Worm (Caenorhabditis elegans) whole organism, L4/young adult: Measurements from ENCODE around the gene C25H3.16.

Experiments
- W03F9.2 ChIP-seq: fragments of 150-350 bp; optimal IDR thresholded peaks from 2 replicates; lab custom pipeline; 2014; ENCODE audit warnings: missing biosample characterization, missing genetic modification characterization
- dao-5 ChIP-seq: sonication (generic microtip); optimal IDR thresholded peaks from 2 replicates; lab custom pipeline; 2016; ENCODE audit warnings: missing genotype, missing genetic modification characterization, moderate library complexity, missing compliant biosample characterization
- him-1 ChIP-seq: sonication (generic microtip); optimal IDR thresholded peaks from 2 replicates; lab custom pipeline; 2016; ENCODE audit warnings: missing genotype, missing genetic modification reagents, missing genetic modification characterization, missing compliant biosample characterization

The C25H3.16 gene

DNA sequence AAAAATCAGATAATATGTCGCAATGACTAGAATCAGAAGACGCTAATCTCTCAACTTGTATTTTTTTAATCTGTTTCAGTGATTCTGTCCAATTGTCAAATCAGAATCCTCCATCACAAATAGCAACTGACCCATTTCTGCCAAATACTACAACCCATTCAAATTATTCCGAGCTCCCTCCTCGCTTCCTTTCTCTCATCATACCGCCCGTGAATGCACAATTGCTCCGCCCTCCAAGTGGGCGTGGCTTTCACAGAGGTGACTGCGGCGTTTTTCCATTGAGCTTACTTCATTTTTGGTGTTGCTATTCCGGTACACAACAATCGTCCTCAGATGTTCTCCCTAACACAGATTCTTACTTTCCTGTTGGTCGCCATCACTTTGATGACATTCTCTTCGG is 14.6 kb downstream of the C25H3.16 start, which contains the start of gene flp-27:
TSS of gene flp-27 (plus strand) at position 301 of the 400 bp plus-strand sequence.
- TF ChIP-seq W03F9.2 (no peak), him-1 (tag; lab: Kevin White, UChicago) (no peak), dao-5 (tag; lab: Kevin White, UChicago) (no peak)

DNA sequence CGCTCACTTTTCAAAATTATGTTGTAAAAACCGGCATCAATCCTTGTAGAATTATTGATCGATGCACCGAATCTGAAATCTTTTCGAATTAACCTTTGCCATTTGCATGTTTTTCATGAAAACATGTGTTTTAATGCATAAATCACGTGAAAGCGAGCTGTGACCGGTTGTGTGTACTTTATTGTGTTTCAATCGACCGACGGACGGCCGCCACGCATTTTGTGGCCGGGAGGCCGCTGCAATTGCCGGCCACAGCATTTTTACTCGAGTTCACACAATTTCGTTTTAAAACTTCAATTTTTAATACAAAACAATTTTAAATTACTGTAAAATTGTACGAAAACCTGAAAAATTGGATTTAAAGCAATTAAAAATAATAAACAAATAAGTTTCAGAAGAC is 22.9 kb downstream of the C25H3.16 start, which contains the start of gene C25H3.11:
TSS of gene C25H3.11 (minus strand) at position 82 of the 400 bp plus-strand sequence.
- TF ChIP-seq him-1 (tag; lab: Kevin White, UChicago) (no peak), dao-5 (tag; lab: Kevin White, UChicago) (no peak), W03F9.2 (no peak)

DNA sequence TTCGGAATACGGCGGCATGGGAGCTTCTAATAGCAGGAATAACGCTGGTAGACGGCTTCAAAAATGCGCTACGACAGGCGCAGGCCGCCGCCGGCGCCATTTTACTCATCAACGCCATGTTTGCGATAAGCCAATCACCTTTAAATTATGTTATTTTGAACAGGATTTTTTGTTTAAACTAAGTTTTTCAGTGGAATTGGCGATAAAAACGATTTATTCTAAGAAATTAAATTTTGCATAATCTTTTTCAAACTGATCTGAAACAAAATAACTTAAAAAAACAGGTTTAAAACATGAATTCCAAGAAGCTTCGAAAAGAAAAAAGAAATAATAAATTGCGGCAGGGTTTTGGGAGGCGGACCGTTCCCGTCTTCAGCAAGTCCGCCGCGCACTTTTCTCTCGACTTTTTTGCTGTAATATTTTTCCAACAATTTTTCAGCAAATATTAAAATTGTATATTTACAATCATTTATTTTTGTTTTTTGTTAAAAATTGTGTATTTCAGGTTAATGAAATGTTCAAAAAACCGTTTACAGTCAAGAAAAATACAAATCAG is 25.2 kb downstream of the C25H3.16 start, which contains the start of the genes ndub-5 and eif-2D:
TSS of gene ndub-5 (minus strand) at position 138 of the 556 bp plus-strand sequence.
TSS of gene eif-2D (plus strand) at position 506 of the 556 bp plus-strand sequence.
- TF ChIP-seq him-1 (tag; lab: Kevin White, UChicago) (no peak), W03F9.2 (no peak), dao-5 (tag; lab: Kevin White, UChicago) (no peak)

DNA sequence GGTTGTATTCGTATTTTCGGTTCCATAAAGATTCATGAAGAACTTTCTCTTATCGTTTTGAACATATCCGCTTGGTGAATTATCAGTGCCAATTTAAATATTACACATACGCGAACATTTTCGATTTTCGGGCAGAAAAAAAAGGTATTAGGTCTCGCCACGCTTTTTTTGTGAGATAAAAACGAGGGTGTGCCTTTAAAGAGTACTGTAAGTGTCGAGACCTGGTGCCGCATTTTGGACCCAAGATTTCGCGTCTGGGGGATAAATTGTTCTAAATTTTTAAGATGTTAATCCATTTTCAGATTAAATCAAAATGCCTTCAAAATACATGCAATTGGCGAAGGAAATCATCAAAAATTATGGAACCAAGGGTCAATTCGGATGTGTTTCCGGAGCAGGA is 27.8 kb downstream of the C25H3.16 start, which contains the start of gene C25H3.3:
TSS of gene C25H3.3 (plus strand) at position 301 of the 400 bp plus-strand sequence.
- TF ChIP-seq him-1 (tag; lab: Kevin White, UChicago) (no peak), dao-5 (tag; lab: Kevin White, UChicago) (no peak), W03F9.2 (no peak)

DNA sequence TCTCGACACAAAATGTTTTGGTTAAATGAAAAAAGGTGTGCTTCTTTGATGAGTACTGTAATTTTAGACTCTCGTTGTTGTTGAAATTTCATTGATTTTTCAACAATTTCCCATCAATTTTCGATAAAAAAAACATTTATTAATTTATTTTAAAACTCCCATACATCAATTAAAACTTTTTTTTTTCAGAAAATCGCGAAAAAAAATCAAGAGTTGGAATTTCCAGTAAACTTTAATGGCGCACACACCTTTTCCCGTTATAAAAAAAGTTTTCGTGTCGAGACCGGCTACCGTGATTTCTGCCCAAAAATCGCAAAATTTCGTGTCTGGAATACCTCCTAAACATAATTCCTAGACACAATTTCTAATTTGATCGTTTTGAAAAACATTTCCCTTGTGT is 28.7 kb downstream of the C25H3.16 start, which contains the start of gene C25H3.14:
TSS of gene C25H3.14 (plus strand) at position 301 of the 400 bp plus-strand sequence.
- TF ChIP-seq him-1 (tag; lab: Kevin White, UChicago) (no peak), W03F9.2 (no peak)

DNA sequence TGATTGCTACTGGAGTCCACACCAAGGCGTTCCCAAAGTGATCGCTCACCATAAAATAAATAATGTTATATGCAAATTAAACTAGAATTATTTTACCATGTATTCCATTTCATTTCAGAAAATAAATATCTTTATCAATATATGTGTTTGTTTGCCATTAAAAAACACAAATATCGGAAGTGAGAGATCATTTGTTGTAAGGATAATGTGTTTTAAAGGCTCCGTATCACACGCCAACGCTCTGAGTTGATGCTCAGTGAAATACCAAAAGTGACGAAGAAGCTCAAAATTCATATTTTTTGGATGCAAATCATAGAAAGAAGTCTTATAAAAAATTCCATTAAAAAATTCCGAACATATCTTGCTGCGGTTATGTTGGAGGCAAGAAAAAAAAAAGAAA is 30.1 kb downstream of the C25H3.16 start:
- TF ChIP-seq dao-5 (tag; lab: Kevin White, UChicago) (no peak), W03F9.2 (no peak), him-1 (tag; lab: Kevin White, UChicago) (no peak)

DNA sequence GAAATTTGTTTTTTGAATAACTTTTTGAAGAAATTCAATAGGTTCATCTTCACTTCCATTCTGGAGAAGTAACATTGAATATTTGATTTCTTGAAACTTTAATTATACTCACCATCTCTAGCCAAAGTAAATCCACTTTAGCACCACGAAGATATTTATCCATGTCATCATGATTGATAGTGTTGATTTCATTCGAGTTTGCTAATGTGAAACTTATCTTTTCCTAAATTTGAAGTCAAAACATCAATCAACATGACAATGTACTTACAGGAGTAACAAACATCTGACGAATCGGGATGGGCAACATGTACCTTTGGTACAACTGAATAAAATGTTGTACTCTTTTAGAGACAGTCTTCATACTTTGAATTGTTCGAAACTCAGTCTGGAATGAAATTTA is 31.2 kb downstream of the C25H3.16 start:
- no peak for TF ChIP-seq W03F9.2
- TF ChIP-seq dao-5 (tag; lab: Kevin White, UChicago): no peak
- no peak for TF ChIP-seq him-1 (tag; lab: Kevin White, UChicago)

DNA sequence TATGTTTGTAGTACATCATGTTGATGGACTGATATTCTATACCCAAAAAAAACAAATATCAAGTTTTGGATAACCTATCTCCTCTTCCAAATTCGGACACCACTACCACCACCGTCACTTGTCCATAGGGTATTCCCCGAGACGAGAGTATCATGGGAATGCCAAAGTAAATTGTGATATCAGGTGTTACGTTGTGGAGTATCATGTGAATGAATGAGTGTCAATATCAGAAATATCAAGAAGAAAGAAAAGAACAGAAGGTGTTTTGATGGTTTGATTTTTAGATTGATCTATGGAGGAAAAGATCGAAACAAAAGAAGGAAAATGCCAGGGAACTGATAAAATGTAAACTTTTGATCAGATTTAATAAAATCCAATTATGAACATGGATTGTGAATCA is 32.2 kb downstream of the C25H3.16 start:
- TF ChIP-seq him-1 (tag; lab: Kevin White, UChicago) (no peak), W03F9.2 (no peak), dao-5 (tag; lab: Kevin White, UChicago) (no peak)

DNA sequence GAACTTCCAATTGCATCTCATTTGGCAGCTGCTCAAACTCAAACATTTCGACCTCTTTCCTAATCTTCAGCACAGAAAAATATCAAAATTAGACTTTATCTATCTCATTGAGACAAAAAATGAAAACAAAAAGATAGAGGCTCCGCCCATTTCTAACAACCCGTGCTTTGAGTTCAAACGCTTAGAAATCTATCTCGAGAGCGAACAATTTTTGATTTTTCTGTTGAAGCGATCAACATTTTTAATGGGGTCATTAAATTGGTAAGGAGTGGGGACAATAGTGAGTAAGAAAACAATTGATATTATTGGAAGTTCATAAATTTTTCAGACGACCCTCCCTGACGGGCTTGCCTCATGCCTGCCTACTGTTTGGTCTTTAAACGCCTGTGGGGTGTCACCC is 32.8 kb downstream of the C25H3.16 start, which contains the start of the genes C25H3.10 and C25H3.1:
TSS of gene C25H3.10 (minus strand) at position 101 of the 400 bp plus-strand sequence.
TSS of gene C25H3.1 (plus strand) at position 203 of the 400 bp plus-strand sequence.
- TF ChIP-seq W03F9.2 (no peak), dao-5 (tag; lab: Kevin White, UChicago) (no peak), him-1 (tag; lab: Kevin White, UChicago) (no peak)

DNA sequence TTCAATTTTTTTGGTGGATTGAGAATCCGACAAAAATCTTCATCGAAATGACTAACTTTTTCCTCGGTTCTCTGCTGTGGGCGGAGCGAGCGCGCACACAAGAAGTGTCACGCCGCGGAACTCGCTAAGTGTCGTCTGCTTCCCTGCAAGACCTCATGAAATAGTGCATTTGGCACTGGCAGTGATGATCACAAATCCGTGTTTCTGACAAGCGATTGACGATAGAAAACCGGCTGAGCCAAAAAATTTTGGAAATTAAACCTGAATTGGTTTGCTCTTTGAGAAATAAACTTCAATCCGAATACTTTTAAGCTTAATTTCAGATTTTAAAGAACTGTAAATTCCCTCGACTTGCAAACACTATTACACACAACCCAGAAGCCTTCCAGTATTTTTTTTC is 35.4 kb downstream of the C25H3.16 start:
- no peak for TF ChIP-seq dao-5 (tag; lab: Kevin White, UChicago)
- TF ChIP-seq him-1 (tag; lab: Kevin White, UChicago): peak; percentile 40
- TF ChIP-seq W03F9.2: peak; percentile 52

DNA sequence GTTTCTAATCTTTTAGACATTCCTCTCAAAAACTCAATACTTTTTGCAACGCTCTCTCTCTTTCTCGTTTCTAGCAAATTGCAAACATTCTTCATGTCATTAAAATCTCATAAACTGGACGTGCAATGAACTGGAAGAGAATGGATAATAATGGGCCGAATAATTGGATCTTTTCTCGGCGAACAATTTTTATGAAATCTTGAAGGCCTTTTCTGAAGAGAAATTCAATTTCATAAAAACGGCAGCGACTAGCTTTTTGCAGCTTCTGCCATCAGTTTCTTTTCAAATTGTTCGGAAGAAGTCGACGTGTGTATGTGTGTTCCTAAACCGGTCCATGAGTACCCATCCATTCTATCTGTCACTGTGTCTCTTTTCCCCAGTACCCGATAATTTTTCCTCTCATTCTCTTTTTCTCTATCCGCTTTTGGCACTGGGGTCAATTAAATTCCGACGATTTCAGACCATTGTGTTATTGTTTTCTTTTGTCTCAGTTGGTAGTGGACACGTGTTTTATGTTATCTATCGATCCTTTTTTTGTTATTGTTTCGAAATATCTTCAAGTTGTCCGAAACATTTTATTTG is 36.6 kb downstream of the C25H3.16 start:
- TF ChIP-seq him-1 (tag; lab: Kevin White, UChicago) (no peak), dao-5 (tag; lab: Kevin White, UChicago) (no peak), W03F9.2 (no peak)

DNA sequence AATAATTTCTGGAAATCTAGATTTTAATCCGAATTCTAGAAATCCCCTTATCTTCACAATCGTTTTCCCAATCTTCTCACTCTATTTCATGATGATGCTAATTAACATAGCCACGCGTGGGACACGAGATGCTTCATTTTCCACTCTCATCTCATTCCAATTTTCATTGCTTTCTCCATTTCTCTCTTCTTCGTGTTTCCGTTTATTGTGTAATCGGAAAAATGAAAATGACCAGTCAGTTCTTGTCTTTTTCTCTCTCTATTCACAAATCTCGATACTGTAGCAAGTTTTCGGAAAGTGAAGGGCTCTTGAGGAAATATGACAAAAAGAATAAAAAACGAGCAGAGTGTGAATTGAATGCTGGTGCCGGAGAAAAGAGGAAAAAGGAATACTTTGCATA is 38.4 kb downstream of the C25H3.16 start:
- TF ChIP-seq dao-5 (tag; lab: Kevin White, UChicago) (no peak), W03F9.2 (no peak), him-1 (tag; lab: Kevin White, UChicago) (no peak)

DNA sequence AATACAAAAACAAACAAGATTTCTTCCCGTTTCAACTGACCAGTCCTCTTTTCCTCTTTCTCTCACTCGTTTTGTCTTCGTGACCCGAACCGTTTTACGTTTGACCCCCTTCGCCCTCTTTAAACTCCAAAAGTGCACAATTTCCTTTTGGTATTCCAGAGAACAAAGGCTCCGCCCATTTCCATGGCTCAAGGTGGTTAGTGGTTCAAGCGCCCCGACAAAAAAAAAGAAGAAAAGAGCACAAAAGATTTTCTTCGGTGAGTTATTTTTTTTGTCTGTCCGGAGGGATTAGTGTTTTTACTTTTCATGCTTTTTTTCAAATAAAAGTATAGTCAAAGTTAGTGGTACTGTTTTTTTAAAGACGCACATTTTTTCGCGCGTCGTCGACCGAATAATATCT is 41.4 kb downstream of the C25H3.16 start, which contains the start of gene osta-2:
TSS of gene osta-2 (plus strand) at position 160 of the 400 bp plus-strand sequence.
- TF ChIP-seq him-1 (tag; lab: Kevin White, UChicago): no peak
- no peak for TF ChIP-seq dao-5 (tag; lab: Kevin White, UChicago)
- no peak for TF ChIP-seq W03F9.2

DNA sequence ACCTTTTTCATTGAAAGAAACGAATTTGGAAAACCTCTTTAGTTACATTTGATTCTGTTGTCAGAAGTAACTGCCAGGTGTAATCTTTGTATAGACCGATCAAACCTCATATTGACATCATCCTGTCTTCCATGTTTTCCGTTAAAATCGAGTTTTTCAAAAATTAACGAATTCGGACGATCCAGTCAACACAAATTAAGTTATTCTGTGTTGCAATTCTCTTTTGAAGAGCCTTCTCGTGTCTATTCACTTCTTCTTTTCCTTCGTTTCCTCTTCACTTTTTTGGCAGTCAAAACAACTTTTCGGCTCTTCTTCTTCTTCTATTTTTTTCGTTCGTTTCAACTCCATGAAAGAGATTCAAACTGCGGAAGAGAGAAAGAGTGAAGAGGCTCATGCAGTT is 42.1 kb downstream of the C25H3.16 start:
- no peak for TF ChIP-seq dao-5 (tag; lab: Kevin White, UChicago)
- no peak for TF ChIP-seq him-1 (tag; lab: Kevin White, UChicago)
- TF ChIP-seq W03F9.2: no peak
